Fruit fly (Drosophila melanogaster) whole organism, embryonic: ENCODE measurements around the gene Hsp67Ba.

Experiments
- Asciz ChIP-seq: fragments of 200-800 bp; sonication (Bioruptor generic); optimal IDR thresholded peaks from 2 replicates; lab custom pipeline; 2017; ENCODE audit warnings: missing biosample characterization, mild to moderate bottlenecking, missing genetic modification characterization, missing genetic modification reagents
- Atf6 ChIP-seq: fragments of 200-800 bp; sonication (Bioruptor generic); IDR thresholded peaks from 2 replicates; pipeline ENCODE4 v1.3.6; 2022; ENCODE audit warnings: missing biosample characterization, missing genetic modification characterization
- Awh ChIP-seq: fragments of 200-800 bp; sonication (Bioruptor generic); IDR thresholded peaks from 2 replicates; pipeline ENCODE4, ENCODE4 v1.3.6; 2022; ENCODE audit warnings: missing biosample characterization, missing genetic modification characterization
- CG10147 ChIP-seq: fragments of 200-800 bp; sonication (Bioruptor generic); optimal IDR thresholded peaks from 2 replicates; lab custom pipeline; 2019; ENCODE audit warnings: missing biosample characterization, mild to moderate bottlenecking, missing genetic modification characterization, moderate library complexity
- CG10959 ChIP-seq: fragments of 200-800 bp; sonication (Bioruptor generic); IDR thresholded peaks from 2 replicates; pipeline ENCODE4 v1.3.6; 2022; ENCODE audit warnings: missing biosample characterization, missing genetic modification characterization
- CG12236 ChIP-seq: fragments of 200-800 bp; sonication (Bioruptor generic); optimal IDR thresholded peaks from 2 replicates; lab custom pipeline; 2016; ENCODE audit warnings: missing biosample characterization, missing genetic modification characterization
- CG12659 ChIP-seq: fragments of 200-800 bp; sonication (Bioruptor generic); optimal IDR thresholded peaks from 3 replicates; lab custom pipeline; 2017; ENCODE audit warnings: mild to moderate bottlenecking, missing biosample characterization, missing genetic modification reagents, missing genetic modification characterization
- CG14710 ChIP-seq: fragments of 200-800 bp; sonication (Bioruptor generic); optimal IDR thresholded peaks from 3 replicates; lab custom pipeline; 2019; ENCODE audit warnings: missing biosample characterization, mild to moderate bottlenecking, missing genetic modification characterization, moderate library complexity
- CG15269 ChIP-seq: fragments of 200-800 bp; sonication (Bioruptor generic); optimal IDR thresholded peaks from 2 replicates; lab custom pipeline; 2018; ENCODE audit warnings: missing biosample characterization, mild to moderate bottlenecking, missing genetic modification characterization, moderate library complexity
- CG18599 ChIP-seq: fragments of 200-800 bp; sonication (Bioruptor generic); optimal IDR thresholded peaks from 3 replicates; lab custom pipeline; 2017; ENCODE audit warnings: missing biosample characterization, missing genetic modification characterization, mild to moderate bottlenecking, moderate library complexity, missing genetic modification reagents
- CG30403 ChIP-seq: fragments of 200-800 bp; sonication (Bioruptor generic); optimal IDR thresholded peaks from 3 replicates; lab custom pipeline; 2016; ENCODE audit warnings: missing biosample characterization, missing genetic modification characterization
- CG32532 ChIP-seq: fragments of 200-800 bp; sonication (Bioruptor generic); IDR thresholded peaks from 2 replicates; pipeline ENCODE4 v1.3.6; 2022; ENCODE audit warnings: missing biosample characterization, missing genetic modification characterization
- CG32772 ChIP-seq: fragments of 200-800 bp; sonication (Bioruptor generic); IDR thresholded peaks from 2 replicates; pipeline ENCODE4 v1.3.6; 2022; ENCODE audit warnings: missing biosample characterization, missing genetic modification characterization
- CG3281 ChIP-seq: fragments of 200-800 bp; sonication (Bioruptor generic); optimal IDR thresholded peaks from 3 replicates; lab custom pipeline; 2017; ENCODE audit warnings: missing biosample characterization, mild to moderate bottlenecking, missing genetic modification characterization
- CG3847 ChIP-seq: fragments of 200-800 bp; sonication (Bioruptor generic); IDR thresholded peaks from 2 replicates; pipeline ENCODE4 v1.3.6; 2022; ENCODE audit warnings: missing biosample characterization, missing genetic modification characterization
- CG7745 ChIP-seq: fragments of 200-800 bp; sonication (Bioruptor generic); optimal IDR thresholded peaks from 2 replicates; lab custom pipeline; 2018; ENCODE audit warnings: missing biosample characterization, mild to moderate bottlenecking, missing genetic modification characterization, moderate library complexity
- CG7786 ChIP-seq: fragments of 200-800 bp; sonication (Bioruptor generic); optimal IDR thresholded peaks from 2 replicates; lab custom pipeline; 2016; ENCODE audit warnings: missing biosample characterization, missing genetic modification characterization
- CG7839 ChIP-seq: fragments of 200-800 bp; sonication (Bioruptor generic); optimal IDR thresholded peaks from 3 replicates; lab custom pipeline; 2018; ENCODE audit warnings: missing biosample characterization, mild to moderate bottlenecking, missing genetic modification characterization, moderate library complexity
- CG7987 ChIP-seq: fragments of 200-800 bp; sonication (Bioruptor generic); optimal IDR thresholded peaks from 2 replicates; lab custom pipeline; 2018; ENCODE audit warnings: missing biosample characterization, mild to moderate bottlenecking, missing genetic modification characterization, moderate library complexity
- CG9437 ChIP-seq: fragments of 200-800 bp; sonication (Bioruptor generic); optimal IDR thresholded peaks from 2 replicates; lab custom pipeline; 2018; ENCODE audit warnings: missing biosample characterization, mild to moderate bottlenecking, missing genetic modification characterization
- CG9876 ChIP-seq: fragments of 200-800 bp; sonication (Bioruptor generic); optimal IDR thresholded peaks from 2 replicates; lab custom pipeline; 2016; ENCODE audit warnings: missing biosample characterization, missing genetic modification characterization
- Chrac-16 ChIP-seq: fragments of 200-800 bp; sonication (Bioruptor generic); optimal IDR thresholded peaks from 3 replicates; lab custom pipeline; 2016; ENCODE audit warnings: missing biosample characterization, missing genetic modification characterization
- Doc3 ChIP-seq: fragments of 200-800 bp; sonication (Bioruptor generic); IDR thresholded peaks from 3 replicates; pipeline ENCODE4 v1.3.6; 2022; ENCODE audit warnings: missing biosample characterization, missing genetic modification characterization; ENCODE audit not compliant: partially characterized antibody
- Fer3 ChIP-seq: fragments of 200-800 bp; sonication (Bioruptor generic); optimal IDR thresholded peaks from 2 replicates; lab custom pipeline; 2018; ENCODE audit warnings: missing biosample characterization, mild to moderate bottlenecking, missing genetic modification characterization, moderate library complexity
- HLH4C ChIP-seq: fragments of 200-800 bp; sonication (Bioruptor generic); IDR thresholded peaks from 3 replicates; pipeline ENCODE4 v1.3.6; 2022; ENCODE audit warnings: missing biosample characterization, missing genetic modification characterization; ENCODE audit not compliant: partially characterized antibody
- Hr51 ChIP-seq, 2 experiments: fragments of 200-800 bp; sonication (Bioruptor generic); optimal IDR thresholded peaks; 2 replicates in 1 of 2; 3 replicates in 1 of 2; lab custom pipeline; 2016 to 2018; ENCODE audit warnings: missing biosample characterization in 2 of 2, missing genetic modification characterization in 2 of 2, mild to moderate bottlenecking in 1 of 2, moderate library complexity in 1 of 2
- Hsf ChIP-seq: fragments of 200-800 bp; sonication (Bioruptor generic); optimal IDR thresholded peaks from 3 replicates; lab custom pipeline; 2016; ENCODE audit warnings: missing biosample characterization, missing genetic modification characterization
- MBD-R2 ChIP-seq: fragments of 200-800 bp; sonication (Bioruptor generic); IDR thresholded peaks from 2 replicates; pipeline ENCODE4 v1.3.6; 2022; ENCODE audit warnings: missing biosample characterization, missing genetic modification characterization
- Side ChIP-seq: fragments of 200-800 bp; sonication (Bioruptor generic); optimal IDR thresholded peaks from 2 replicates; lab custom pipeline; 2016; ENCODE audit warnings: missing biosample characterization, missing genetic modification characterization
- Six4 ChIP-seq: fragments of 200-800 bp; sonication (Bioruptor generic); optimal IDR thresholded peaks from 2 replicates; lab custom pipeline; 2016; ENCODE audit warnings: missing biosample characterization, missing genetic modification characterization
- Sry-δ ChIP-seq: fragments of 200-800 bp; sonication (Bioruptor generic); optimal IDR thresholded peaks from 2 replicates; lab custom pipeline; 2016; ENCODE audit warnings: missing biosample characterization, missing genetic modification characterization
- Xrp1 ChIP-seq: fragments of 200-800 bp; sonication (Bioruptor generic); IDR thresholded peaks from 2 replicates; pipeline ENCODE4 v1.3.6; 2022; ENCODE audit warnings: missing biosample characterization, missing genetic modification characterization
- YL-1 ChIP-seq: fragments of 200-800 bp; sonication (Bioruptor generic); optimal IDR thresholded peaks from 3 replicates; lab custom pipeline; 2017; ENCODE audit warnings: missing biosample characterization, mild to moderate bottlenecking, missing genetic modification characterization
- ase ChIP-seq: fragments of 200-800 bp; sonication (Bioruptor generic); IDR thresholded peaks from 3 replicates; pipeline ENCODE4 v1.3.6; 2022; ENCODE audit warnings: missing biosample characterization, missing genetic modification characterization
- az2 ChIP-seq: fragments of 200-800 bp; sonication (Bioruptor generic); optimal IDR thresholded peaks from 3 replicates; lab custom pipeline; 2016; ENCODE audit warnings: missing biosample characterization, missing genetic modification characterization
- bsh ChIP-seq, 2 experiments: fragments of 200-800 bp; sonication (Bioruptor generic); optimal IDR thresholded peaks; 2 replicates each; lab custom pipeline; 2017 to 2018; ENCODE audit warnings: mild to moderate bottlenecking in 2 of 2, missing biosample characterization in 2 of 2, missing genetic modification characterization in 2 of 2, moderate library complexity in 1 of 2
- crp ChIP-seq, 2 experiments: fragments of 200-800 bp; sonication (Bioruptor generic); optimal IDR thresholded peaks; 2 replicates in 1 of 2; 3 replicates in 1 of 2; lab custom pipeline; 2017; ENCODE audit warnings: missing biosample characterization in 2 of 2, missing genetic modification characterization in 2 of 2, mild to moderate bottlenecking in 1 of 2, moderate library complexity in 1 of 2
- fd3F ChIP-seq: fragments of 200-800 bp; sonication (Bioruptor generic); optimal IDR thresholded peaks from 2 replicates; lab custom pipeline; 2018; ENCODE audit warnings: missing biosample characterization, mild to moderate bottlenecking, missing genetic modification characterization, moderate library complexity
- lilli ChIP-seq: fragments of 200-800 bp; sonication (Bioruptor generic); optimal IDR thresholded peaks from 3 replicates; lab custom pipeline; 2016; ENCODE audit warnings: missing biosample characterization, missing genetic modification characterization
- lola ChIP-seq, 3 experiments: fragments of >200 bp in 2 of 3; fragments of 200-800 bp in 1 of 3; sonication (Bioruptor generic) in 1 of 3; optimal IDR thresholded peaks; 2 replicates each; lab custom pipeline; 2017 to 2019; ENCODE audit warnings: missing biosample characterization in 3 of 3, missing genetic modification characterization in 3 of 3, mild to moderate bottlenecking in 1 of 3, moderate library complexity in 1 of 3
- nmo ChIP-seq: fragments of 200-800 bp; sonication (Bioruptor generic); optimal IDR thresholded peaks from 2 replicates; lab custom pipeline; 2018; ENCODE audit warnings: missing biosample characterization, mild to moderate bottlenecking, missing genetic modification characterization, moderate library complexity
- p53 ChIP-seq: fragments of 200-800 bp; sonication (Bioruptor generic); optimal IDR thresholded peaks from 2 replicates; lab custom pipeline; 2016; ENCODE audit warnings: missing biosample characterization, missing genetic modification characterization
- sens-2 ChIP-seq: fragments of 200-800 bp; sonication (Bioruptor generic); IDR thresholded peaks from 2 replicates; pipeline ENCODE4 v1.3.6; 2022; ENCODE audit warnings: missing biosample characterization, missing genetic modification characterization
- slbo ChIP-seq: fragments of 200-800 bp; sonication (Bioruptor generic); IDR thresholded peaks from 2 replicates; pipeline ENCODE4 v1.3.6; 2022; ENCODE audit warnings: missing biosample characterization, missing genetic modification characterization
- stwl ChIP-seq: fragments of 200-800 bp; sonication (Bioruptor generic); optimal IDR thresholded peaks from 3 replicates; lab custom pipeline; 2018; ENCODE audit warnings: missing biosample characterization, mild to moderate bottlenecking, missing genetic modification characterization, moderate library complexity
- sug ChIP-seq: fragments of 200-800 bp; optimal IDR thresholded peaks from 2 replicates; lab custom pipeline; 2019; ENCODE audit warnings: missing biosample characterization, mild to moderate bottlenecking, missing genetic modification characterization, moderate library complexity
- tin ChIP-seq: fragments of 200-800 bp; sonication (Bioruptor generic); optimal IDR thresholded peaks from 3 replicates; lab custom pipeline; 2016; ENCODE audit warnings: missing biosample characterization, missing genetic modification characterization
- tna ChIP-seq: fragments of 200-800 bp; sonication (Bioruptor generic); IDR thresholded peaks from 2 replicates; pipeline ENCODE4 v1.3.6; 2022; ENCODE audit warnings: missing biosample characterization, missing genetic modification characterization; ENCODE audit not compliant: partially characterized antibody
- vvl ChIP-seq: fragments of 200-800 bp; sonication (Bioruptor generic); IDR thresholded peaks from 2 replicates; pipeline ENCODE4 v1.3.6; 2022; ENCODE audit warnings: missing biosample characterization, missing genetic modification characterization

The Hsp67Ba gene

DNA sequence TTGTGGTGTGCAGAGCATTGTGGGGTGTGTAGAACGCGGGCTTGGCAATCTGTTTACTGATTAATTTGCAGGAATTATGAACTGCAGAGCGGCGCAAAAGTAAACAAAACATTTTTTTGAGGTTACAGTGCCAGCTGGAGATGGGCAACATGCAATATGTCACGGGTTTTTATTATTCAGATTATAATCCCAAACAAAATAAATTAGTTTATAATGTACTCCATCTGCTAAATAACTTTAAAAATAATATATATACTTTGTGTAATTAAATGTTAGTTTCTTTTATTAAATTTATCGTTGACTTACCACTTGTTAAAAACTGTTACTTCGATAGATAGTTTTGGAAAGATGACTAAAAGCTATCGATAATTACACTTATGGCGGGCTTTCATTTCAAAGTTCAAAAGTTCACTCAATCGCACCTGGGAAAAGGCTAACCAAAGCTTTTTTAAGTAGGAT is 8.4 kb downstream of the Hsp67Ba start, which contains the start of gene Fdx1 (continued):
- no peak for TF ChIP-seq Side
- TF ChIP-seq YL-1 (GFP tag; lab: Kevin White, UChicago) = peak; percentile 1
- TF ChIP-seq MBD-R2 = peak; percentile 70
- TF ChIP-seq Chrac-16 (GFP tag; lab: Kevin White, UChicago) = peak; percentile 23
- TF ChIP-seq Doc3 (GFP tag; lab: Robert Waterston, UW) = peak; percentile 64
- peak; percentile 36 for TF ChIP-seq CG3847 (GFP tag; lab: Robert Waterston, UW)
- no peak for TF ChIP-seq CG10959 (GFP tag; lab: Robert Waterston, UW)
- TF ChIP-seq az2 (GFP tag; lab: Kevin White, UChicago) = peak; percentile 35
- TF ChIP-seq Sry-δ (GFP tag; lab: Kevin White, UChicago) = peak; percentile 70
- peak; percentile 48 for TF ChIP-seq lilli (GFP tag; lab: Kevin White, UChicago)
- TF ChIP-seq CG3281 (GFP tag; lab: Kevin White, UChicago) = peak; percentile 24
- TF ChIP-seq nmo (GFP tag; lab: Kevin White, UChicago) = peak; percentile 45
- peak; percentile 20; the same call in 1 of the 2 replicates for TF ChIP-seq vvl (GFP tag; lab: Robert Waterston, UW)
- TF ChIP-seq CG9876 (GFP tag; lab: Kevin White, UChicago) = no peak
- TF ChIP-seq CG18599 (GFP tag; lab: Kevin White, UChicago) = peak; percentile 47
- peak; percentile 59 for TF ChIP-seq Atf6 (GFP tag; lab: Robert Waterston, UW)
- peak; percentile 41 for TF ChIP-seq tin (GFP tag; lab: Kevin White, UChicago)
- TF ChIP-seq Fer3 (tag; lab: Kevin White, UChicago) = peak; percentile 51
- peak; percentile 46 for TF ChIP-seq CG10147 (GFP tag; lab: Kevin White, UChicago)
- no peak for TF ChIP-seq p53 (GFP tag; lab: Kevin White, UChicago)
- TF ChIP-seq CG7786 = no peak
- 0 out of 3 replicates have a peak, but pooled peaks have one; percentile 24 for TF ChIP-seq ase (GFP tag; lab: Robert Waterston, UW)
- TF ChIP-seq Hsf (GFP tag; lab: Kevin White, UChicago) = peak; percentile 8
- TF ChIP-seq CG14710 = peak; percentile 49
- no peak for TF ChIP-seq Asciz (GFP tag; lab: Kevin White, UChicago)
- TF ChIP-seq CG7987 (GFP tag; lab: Kevin White, UChicago) = no peak
- peak; percentile 53 for TF ChIP-seq CG15269 (tag; lab: Kevin White, UChicago)
- TF ChIP-seq CG30403 (GFP tag; lab: Kevin White, UChicago) = peak; percentile 71
- peak in 1 of 2 experiments; percentile 51 for TF ChIP-seq Hr51 (GFP tag; optimal IDR thresholded peaks at IDR 0.05; lab: Kevin White, UChicago)
- no peak; the same call in 1 of the 2 replicates for TF ChIP-seq CG32772 (GFP tag; lab: Robert Waterston, UW)
- TF ChIP-seq fd3F = peak; percentile 16
- no peak for TF ChIP-seq CG12236 (GFP tag; lab: Kevin White, UChicago)
- peak; percentile 11 for TF ChIP-seq Six4 (GFP tag; lab: Kevin White, UChicago)
- peak in 1 of 2 experiments; percentile 50 for TF ChIP-seq bsh (GFP tag; optimal IDR thresholded peaks at IDR 0.05; lab: Kevin White, UChicago)
- TF ChIP-seq sug (tag; lab: Kevin White, UChicago) = peak; percentile 61
- TF ChIP-seq slbo (GFP tag; lab: Robert Waterston, UW) = peak; percentile 74
- TF ChIP-seq stwl (tag; lab: Kevin White, UChicago) = no peak
- TF ChIP-seq Awh (GFP tag; lab: Robert Waterston, UW) = no peak
- TF ChIP-seq CG32532 (GFP tag; lab: Robert Waterston, UW) = peak; percentile 15; the same call in 1 of the 2 replicates
- no peak for TF ChIP-seq tna (GFP tag; lab: Robert Waterston, UW)
- peak in 1 of 3 experiments; percentile 14 for TF ChIP-seq lola (GFP tag; optimal IDR thresholded peaks at IDR 0.05; lab: Kevin White, UChicago)
- TF ChIP-seq Xrp1 (GFP tag; lab: Robert Waterston, UW) = peak; percentile 59; the same call in 1 of the 2 replicates
- TF ChIP-seq crp (GFP tag; optimal IDR thresholded peaks at IDR 0.05; lab: Kevin White, UChicago) = peak in 1 of 2 experiments; percentile 8
- TF ChIP-seq CG9437 = peak; percentile 10
- TF ChIP-seq CG12659 (GFP tag; lab: Kevin White, UChicago) = peak; percentile 27
- TF ChIP-seq HLH4C = peak; percentile 73
- TF ChIP-seq sens-2 = no peak
- TF ChIP-seq CG7745 (tag; lab: Kevin White, UChicago) = no peak
- TF ChIP-seq CG7839 (tag; lab: Kevin White, UChicago) = peak; percentile 32
